Fruit fly (Drosophila melanogaster) whole organism, larva: Measurements from ENCODE around the gene Eo.

ENCODE experiments used
- noc ChIP-seq: fragments of 200-800 bp; sonication (Bioruptor generic); optimal IDR thresholded peaks from 3 replicates; lab custom pipeline; 2019; ENCODE audit warnings: missing biosample characterization, mild to moderate bottlenecking, missing genetic modification characterization, moderate library complexity

The Eo gene

DNA sequence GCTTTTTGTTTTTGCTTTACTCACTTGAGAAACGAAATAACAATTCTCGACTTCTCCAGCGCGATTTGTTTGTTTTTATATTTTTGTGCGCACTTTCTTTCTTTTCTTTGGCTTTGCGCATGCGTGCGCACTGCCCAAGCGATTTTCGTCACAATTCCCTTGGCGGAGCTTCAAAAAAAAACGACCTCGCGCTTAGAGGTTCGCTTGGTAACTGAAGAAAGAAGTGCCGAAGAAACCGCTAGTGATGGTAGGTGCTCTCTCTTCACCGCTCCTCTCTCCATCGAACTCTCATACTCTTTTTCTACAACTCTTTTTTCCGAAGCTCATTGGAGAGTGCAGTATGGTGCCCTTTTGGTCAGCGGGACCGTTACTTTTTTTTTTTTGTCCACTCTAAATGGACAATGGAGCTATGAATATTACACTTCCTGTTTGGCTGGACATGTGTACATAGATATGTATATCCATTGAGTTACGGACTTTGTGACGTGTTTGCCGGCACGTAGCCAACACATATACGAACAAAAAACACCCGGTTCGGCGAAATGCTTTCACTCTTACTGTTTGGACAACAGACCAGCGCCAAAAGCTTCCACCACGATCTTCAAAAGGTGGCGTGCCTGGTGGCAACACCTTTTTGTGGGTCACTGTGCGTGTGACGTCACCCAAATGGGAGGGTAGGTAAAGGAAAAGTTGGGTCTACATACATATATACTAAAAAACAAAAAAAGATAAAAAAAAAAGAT, 4.8 kb upstream of the Eo start, which contains the start of gene CG9503:
CG9503 (minus strand) TSS at position 217 of the 743 bp plus-strand sequence.
- no peak for TF ChIP-seq noc

dm6 chrX:14922396-14923276, 4.0 kb upstream of the Eo start:
- TF ChIP-seq noc: no peak

DNA sequence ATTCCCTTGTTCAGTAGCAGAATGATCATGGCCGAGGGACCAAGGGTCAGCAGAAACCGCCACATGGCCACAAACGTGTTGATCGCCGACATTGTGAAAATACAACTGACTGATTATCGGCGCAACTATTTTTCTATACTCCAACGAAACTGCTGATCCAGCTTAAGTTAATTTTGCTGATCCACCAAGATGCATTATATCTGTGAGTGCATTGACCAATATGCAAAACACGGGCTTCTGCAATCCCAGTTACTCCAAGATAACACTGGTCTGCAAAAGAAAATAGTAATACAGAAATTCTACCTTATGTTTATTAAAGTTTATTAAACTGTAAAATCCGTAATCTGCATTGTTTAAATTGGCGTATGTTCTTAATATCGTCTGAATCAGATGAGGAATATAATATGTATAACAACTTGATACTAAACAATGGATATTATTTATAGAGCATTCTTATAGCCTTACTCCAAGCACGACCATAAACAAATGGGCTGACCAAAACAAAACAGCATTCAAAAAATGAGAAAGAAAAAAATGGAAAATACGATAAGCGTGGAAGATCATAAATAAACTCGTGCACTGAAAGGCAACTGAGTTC, 4.8 kb downstream of the Eo start, which contains the start of gene CG12398:
CG12398 (minus strand) TSS at position 107 of the 598 bp plus-strand sequence.
- TF ChIP-seq noc: no peak

DNA sequence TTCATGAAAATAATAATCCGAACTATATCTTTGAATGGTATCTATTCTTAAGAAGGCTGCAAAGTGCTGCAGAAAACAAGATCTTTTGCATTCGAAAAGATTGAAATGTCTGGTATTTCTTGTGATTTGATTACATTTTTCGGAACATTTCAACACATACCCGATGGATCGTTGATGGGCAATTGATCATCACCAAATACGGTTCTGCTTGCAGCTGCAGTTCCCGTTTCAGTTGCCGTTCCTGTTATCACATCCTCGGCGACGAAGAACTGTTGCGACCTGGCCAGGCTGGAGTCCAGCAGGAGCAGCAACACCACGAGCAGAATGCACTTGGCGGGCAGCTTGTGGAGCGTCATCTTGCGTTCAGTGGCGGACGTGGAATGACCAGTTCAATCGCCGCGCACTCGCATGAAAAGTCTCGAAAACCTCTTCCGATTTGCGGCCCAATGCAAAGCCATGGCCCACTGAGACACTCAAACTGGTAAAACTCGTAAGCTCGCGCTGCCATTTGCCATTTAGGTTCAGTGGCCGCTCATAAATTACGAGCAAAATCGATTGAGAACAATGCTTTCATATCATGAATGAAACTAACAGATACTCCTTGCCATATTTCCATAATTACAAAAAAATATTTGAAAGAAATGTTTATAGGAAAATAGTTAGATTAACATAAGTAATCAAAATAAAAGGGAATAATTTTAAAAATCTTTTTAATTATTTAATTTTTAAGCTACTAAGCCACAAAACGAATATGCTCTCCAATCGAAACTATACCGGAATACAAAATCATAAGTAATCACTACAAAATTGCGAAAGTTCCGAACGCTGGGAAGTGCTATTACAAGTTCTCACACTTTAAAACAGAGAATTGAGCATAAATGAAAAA, 7.9 kb downstream of the Eo start, which contains the start of gene CG14406:
CG14406 (minus strand) TSS at position 382 of the 886 bp plus-strand sequence.
- TF ChIP-seq noc: no peak

dm6 chrX:14909658-14910378, 8.8 kb downstream of the Eo start, which contains the start of gene fiz:
TSS of gene fiz (minus strand) at chrX:14909708.
- no peak for TF ChIP-seq noc

DNA sequence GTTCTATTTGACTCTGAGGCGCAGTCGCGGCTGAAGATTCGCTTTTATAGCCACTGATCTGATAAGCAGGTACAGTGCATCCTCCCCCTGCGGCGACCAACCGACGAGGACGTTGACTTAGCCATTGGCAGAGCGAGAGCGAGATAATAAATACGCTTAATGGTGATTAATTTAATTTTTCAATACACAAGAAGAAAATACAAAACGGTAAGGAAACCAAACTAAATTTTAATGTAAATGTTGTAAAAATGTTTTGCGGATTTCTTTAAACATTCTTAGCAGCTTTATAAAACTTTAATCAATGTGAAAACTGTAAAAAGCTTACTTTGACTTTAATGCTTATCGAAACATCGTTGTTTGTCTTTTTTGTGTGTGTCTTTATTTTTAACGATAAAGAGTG, 9.5 kb downstream of the Eo start:
- no peak for TF ChIP-seq noc

dm6 chrX:14905499-14906044, 13.0 kb downstream of the Eo start, which contains the start of gene CG9512:
TSS of gene CG9512 (minus strand) at chrX:14905549.
- TF ChIP-seq noc: peak; percentile 33

dm6 chrX:14897592-14897991, 21.0 kb downstream of the Eo start:
- no peak for TF ChIP-seq noc

DNA sequence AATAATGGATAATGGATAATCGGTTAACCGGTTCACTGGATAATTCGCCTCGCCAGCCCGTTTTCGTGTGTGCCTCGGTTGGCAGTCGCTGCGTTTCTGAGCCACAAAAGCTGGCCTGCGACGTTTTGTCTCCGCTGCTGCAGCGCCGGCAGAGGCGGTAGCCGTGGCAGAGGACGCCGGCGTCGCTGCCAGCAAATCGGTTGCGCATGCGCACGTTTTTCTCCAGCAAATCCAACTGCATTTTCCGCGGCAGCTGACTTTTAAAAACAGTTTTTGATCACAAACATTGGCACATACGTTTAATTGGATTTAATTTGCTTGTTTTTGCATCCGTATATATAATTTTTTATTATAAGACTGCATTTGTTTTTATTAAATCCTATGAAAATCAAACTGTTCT, 21.8 kb downstream of the Eo start, which contains the start of gene CG9514:
CG9514 (minus strand) TSS at position 101 of the 400 bp plus-strand sequence.
- no peak for TF ChIP-seq noc

DNA sequence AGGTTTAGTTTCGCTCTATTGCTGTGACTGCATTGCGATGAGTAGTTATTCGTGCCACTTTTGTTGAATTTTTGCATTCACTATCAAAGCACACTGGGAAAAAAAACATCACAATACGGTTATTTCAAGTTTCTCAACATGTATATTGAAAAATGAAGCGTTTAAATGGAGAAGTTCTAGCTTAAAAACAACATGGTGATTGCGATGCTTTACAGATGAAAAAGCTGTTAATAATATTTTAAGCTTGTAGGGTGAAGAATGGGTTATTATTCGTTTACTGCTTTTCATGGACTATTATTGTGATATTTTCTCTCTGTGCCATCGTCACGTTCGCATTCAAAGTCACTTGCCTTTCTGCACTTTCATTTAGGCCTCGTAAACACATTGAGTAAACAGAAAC, 22.3 kb downstream of the Eo start:
- no peak for TF ChIP-seq noc

dm6 chrX:14893872-14894271, 24.7 kb downstream of the Eo start:
- TF ChIP-seq noc: no peak

DNA sequence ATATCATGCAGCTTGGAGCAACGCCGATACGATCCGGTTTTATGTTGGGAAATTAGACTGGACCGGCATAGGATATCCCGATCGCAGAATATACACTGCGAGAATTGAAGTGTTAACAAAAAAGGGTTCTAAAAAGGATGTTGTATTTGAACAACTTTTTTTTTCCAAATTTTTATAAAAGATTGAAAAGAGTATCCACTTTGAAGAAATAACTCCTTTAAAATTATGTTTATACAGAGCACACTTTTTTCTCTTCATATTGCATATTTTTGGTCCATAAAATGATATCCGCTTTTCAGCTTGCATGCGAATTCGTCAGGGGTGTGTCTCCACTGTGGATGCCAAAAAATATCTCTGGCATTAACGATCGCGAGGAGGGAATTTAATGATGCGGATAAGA, 26.3 kb downstream of the Eo start:
- TF ChIP-seq noc: no peak

- no peak for TF ChIP-seq noc
Measured at dm6 chrX:14885554-14885953, 33.0 kb downstream of the Eo start.

- TF ChIP-seq noc: no peak
Measured at dm6 chrX:14883993-14884392, 34.6 kb downstream of the Eo start.
